Fruit fly (Drosophila melanogaster) whole organism, adult: Measurements from ENCODE around the gene Rfk.
A peak's percentile ranks its signal among the peaks of the same experiment; 100 is the strongest.

Experiments
- CG11617 ChIP-seq: fragments of 200-800 bp; sonication (Bioruptor generic); optimal IDR thresholded peaks from 2 replicates; lab custom pipeline; 2017; ENCODE audit warnings: mild to moderate bottlenecking, missing biosample characterization, missing genetic modification reagents, missing genetic modification characterization
- CG12768 ChIP-seq: fragments of 200-800 bp; sonication (Bioruptor generic); optimal IDR thresholded peaks from 2 replicates; lab custom pipeline; 2017; ENCODE audit warnings: missing biosample characterization, missing genetic modification characterization, mild to moderate bottlenecking, moderate library complexity, missing genetic modification reagents
- CG14711 ChIP-seq: fragments of 200-800 bp; sonication (Bioruptor generic); optimal IDR thresholded peaks from 2 replicates; lab custom pipeline; 2018; ENCODE audit warnings: missing biosample characterization, mild to moderate bottlenecking, missing genetic modification characterization, moderate library complexity
- CG1620 ChIP-seq: fragments of 200-800 bp; sonication (Bioruptor generic); optimal IDR thresholded peaks from 2 replicates; lab custom pipeline; 2016; ENCODE audit warnings: missing biosample characterization, missing genetic modification characterization
- CG33017 ChIP-seq: fragments of 200-800 bp; sonication (Bioruptor generic); optimal IDR thresholded peaks from 2 replicates; lab custom pipeline; 2018; ENCODE audit warnings: missing biosample characterization, mild to moderate bottlenecking, missing genetic modification characterization, moderate library complexity
- CG5204 ChIP-seq: fragments of 200-800 bp; sonication (Bioruptor generic); optimal IDR thresholded peaks from 2 replicates; lab custom pipeline; 2016; ENCODE audit warnings: missing biosample characterization, missing genetic modification characterization
- CG7045 ChIP-seq: fragments of 200-800 bp; sonication (Bioruptor generic); optimal IDR thresholded peaks from 2 replicates; lab custom pipeline; 2017; ENCODE audit warnings: missing biosample characterization, mild to moderate bottlenecking, missing genetic modification characterization
- CG7101 ChIP-seq: fragments of 200-800 bp; sonication (Bioruptor generic); optimal IDR thresholded peaks from 2 replicates; lab custom pipeline; 2018; ENCODE audit warnings: missing biosample characterization, mild to moderate bottlenecking, missing genetic modification characterization, moderate library complexity
- Clk ChIP-seq: fragments of 200-800 bp; sonication (Bioruptor generic); optimal IDR thresholded peaks from 2 replicates; lab custom pipeline; 2017; ENCODE audit warnings: missing biosample characterization, missing genetic modification characterization
- Crg-1 ChIP-seq: fragments of 200-800 bp; sonication (Bioruptor generic); optimal IDR thresholded peaks from 2 replicates; lab custom pipeline; 2016; ENCODE audit warnings: missing biosample characterization, missing genetic modification characterization
- Hr96 ChIP-seq: fragments of 200-800 bp; sonication (Bioruptor generic); optimal IDR thresholded peaks from 2 replicates; lab custom pipeline; 2016; ENCODE audit warnings: missing biosample characterization, missing genetic modification characterization
- Mnt ChIP-seq: fragments of 200-800 bp; sonication (Bioruptor generic); optimal IDR thresholded peaks from 2 replicates; lab custom pipeline; 2016; ENCODE audit warnings: missing biosample characterization, mild to moderate bottlenecking, missing genetic modification characterization
- bab1 ChIP-seq: fragments of 200-800 bp; sonication (Bioruptor generic); optimal IDR thresholded peaks from 3 replicates; lab custom pipeline; 2019; ENCODE audit warnings: missing biosample characterization, mild to moderate bottlenecking, missing genetic modification characterization, moderate library complexity
- cic ChIP-seq: fragments of 200-800 bp; sonication (Bioruptor generic); optimal IDR thresholded peaks from 2 replicates; lab custom pipeline; 2017; ENCODE audit warnings: missing biosample characterization, mild to moderate bottlenecking, missing genetic modification characterization, moderate library complexity
- cnc ChIP-seq, 2 experiments: fragments of >200 bp; optimal IDR thresholded peaks; 2 replicates each; lab custom pipeline; 2017
- kay ChIP-seq: fragments of 200-800 bp; sonication (Bioruptor generic); peaks from one replicate; lab custom pipeline; 2016; ENCODE audit warnings: missing biosample characterization, missing genetic modification characterization, borderline replicate concordance
- ovo ChIP-seq: fragments of 200-800 bp; sonication (Bioruptor generic); optimal IDR thresholded peaks from 2 replicates; lab custom pipeline; 2016; ENCODE audit warnings: missing biosample characterization, missing genetic modification characterization
- pad ChIP-seq: fragments of 200-800 bp; sonication (Bioruptor generic); optimal IDR thresholded peaks from 3 replicates; lab custom pipeline; 2017; ENCODE audit warnings: missing biosample characterization, missing genetic modification characterization, mild to moderate bottlenecking, moderate library complexity, missing genetic modification reagents
- tj ChIP-seq: fragments of 200-800 bp; sonication (Bioruptor generic); optimal IDR thresholded peaks from 3 replicates; lab custom pipeline; 2017; ENCODE audit warnings: missing biosample characterization, mild to moderate bottlenecking, missing genetic modification characterization, moderate library complexity
- toe ChIP-seq: fragments of 200-800 bp; sonication (Bioruptor generic); optimal IDR thresholded peaks from 2 replicates; lab custom pipeline; 2016; ENCODE audit warnings: missing biosample characterization, missing genetic modification characterization

Gene Rfk

DNA sequence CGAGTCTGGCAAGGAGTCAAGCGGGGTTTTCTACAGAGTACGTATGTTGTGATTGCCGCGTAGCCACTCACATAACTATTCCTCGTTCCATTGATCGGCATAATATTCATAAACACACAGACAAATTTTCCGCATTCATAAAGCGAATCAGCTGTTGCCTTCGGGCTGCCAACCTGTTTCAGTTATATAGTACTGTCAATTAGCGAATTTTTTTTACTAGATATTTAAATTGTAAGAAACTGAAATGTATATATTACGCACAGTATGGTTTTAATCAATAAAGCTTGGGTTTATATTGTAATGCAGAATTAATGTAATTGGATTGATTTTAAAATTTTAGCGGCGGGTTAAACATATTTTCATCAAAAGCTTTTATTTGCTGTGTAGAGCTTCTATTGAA lies at the start of gene Rfk:
Gene Rfk (minus strand): TSS at position 152 of the 400 bp plus-strand sequence.
- no peak for TF ChIP-seq CG14711
- TF ChIP-seq kay (GFP tag; lab: Kevin White, UChicago) = no peak
- TF ChIP-seq Hr96 (GFP tag; lab: Kevin White, UChicago) = no peak
- peak; percentile 55 for TF ChIP-seq tj (GFP tag; lab: Kevin White, UChicago)
- peak; percentile 55 for TF ChIP-seq CG12768 (GFP tag; lab: Kevin White, UChicago)
- peak; percentile 39 for TF ChIP-seq CG7101 (tag; lab: Kevin White, UChicago)
- no peak for TF ChIP-seq CG5204 (GFP tag; lab: Kevin White, UChicago)
- TF ChIP-seq cic (GFP tag; lab: Kevin White, UChicago) = peak; percentile 95
- no peak for TF ChIP-seq toe (GFP tag; lab: Kevin White, UChicago)
- TF ChIP-seq bab1 = peak; percentile 35
- TF ChIP-seq Mnt (GFP tag; lab: Kevin White, UChicago) = peak; percentile 42
- no peak for TF ChIP-seq cnc (optimal IDR thresholded peaks at IDR 0.05; lab: Kevin White, UChicago)
- peak; percentile 33 for TF ChIP-seq Crg-1 (GFP tag; lab: Kevin White, UChicago)
- peak; percentile 26 for TF ChIP-seq CG11617 (GFP tag; lab: Kevin White, UChicago)
- TF ChIP-seq ovo (GFP tag; lab: Kevin White, UChicago) = no peak
- no peak for TF ChIP-seq CG33017
- no peak for TF ChIP-seq Clk (GFP tag; lab: Kevin White, UChicago)
- no peak for TF ChIP-seq CG7045 (GFP tag; lab: Kevin White, UChicago)
- TF ChIP-seq CG1620 (GFP tag; lab: Kevin White, UChicago) = no peak
- no peak for TF ChIP-seq pad (GFP tag; lab: Kevin White, UChicago)

DNA sequence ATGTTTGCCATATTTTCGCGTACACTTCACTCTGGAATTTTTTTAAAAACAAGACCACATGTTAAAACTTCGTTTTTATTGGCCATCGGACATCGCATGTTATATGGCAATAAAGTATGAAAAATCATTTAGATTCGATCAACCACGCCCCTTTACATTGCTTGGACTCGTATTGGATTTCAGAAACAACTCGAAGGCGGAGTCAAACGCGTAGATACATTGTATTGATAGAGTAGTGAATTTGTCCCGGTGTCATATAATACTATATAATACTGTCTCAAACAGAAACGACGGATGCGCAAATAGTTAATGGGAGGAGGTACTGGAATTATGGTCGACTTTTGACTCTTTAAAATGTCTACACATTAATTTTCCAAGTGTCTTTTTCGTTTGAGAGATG lies 48.3 kb upstream of the Rfk start:
- TF ChIP-seq CG1620 (GFP tag; lab: Kevin White, UChicago) (no peak), Crg-1 (GFP tag; lab: Kevin White, UChicago) (no peak), Hr96 (GFP tag; lab: Kevin White, UChicago) (no peak), CG5204 (GFP tag; lab: Kevin White, UChicago) (no peak), toe (GFP tag; lab: Kevin White, UChicago) (no peak), CG7045 (GFP tag; lab: Kevin White, UChicago) (no peak), cic (GFP tag; lab: Kevin White, UChicago) (no peak), tj (GFP tag; lab: Kevin White, UChicago) (no peak), CG33017 (no peak), CG7101 (tag; lab: Kevin White, UChicago) (no peak), CG12768 (GFP tag; lab: Kevin White, UChicago) (no peak), cnc (optimal IDR thresholded peaks at IDR 0.05; lab: Kevin White, UChicago) (no peak), kay (GFP tag; lab: Kevin White, UChicago) (no peak)

DNA sequence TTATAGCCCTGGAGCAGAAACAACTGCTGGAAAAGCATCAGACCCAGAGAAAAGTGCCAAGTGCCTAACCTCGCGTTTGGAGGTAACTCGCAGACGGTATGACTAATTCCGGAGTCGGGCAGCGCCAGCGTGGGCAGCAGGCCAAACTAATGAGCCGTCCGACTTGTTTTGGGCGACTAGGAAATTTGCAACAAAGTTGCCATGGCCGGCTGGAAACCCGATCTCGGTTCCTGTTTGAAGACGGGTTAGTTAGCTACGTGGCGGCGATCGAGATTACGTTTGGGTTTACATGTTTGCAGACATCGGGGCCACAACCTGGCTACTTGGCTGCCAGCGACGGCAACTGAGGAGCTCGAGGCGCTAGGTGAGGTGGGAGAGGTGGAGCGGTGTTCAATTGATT lies 43.9 kb upstream of the Rfk start:
- TF ChIP-seq CG33017 (no peak), CG1620 (GFP tag; lab: Kevin White, UChicago) (no peak), Crg-1 (GFP tag; lab: Kevin White, UChicago) (no peak)

DNA sequence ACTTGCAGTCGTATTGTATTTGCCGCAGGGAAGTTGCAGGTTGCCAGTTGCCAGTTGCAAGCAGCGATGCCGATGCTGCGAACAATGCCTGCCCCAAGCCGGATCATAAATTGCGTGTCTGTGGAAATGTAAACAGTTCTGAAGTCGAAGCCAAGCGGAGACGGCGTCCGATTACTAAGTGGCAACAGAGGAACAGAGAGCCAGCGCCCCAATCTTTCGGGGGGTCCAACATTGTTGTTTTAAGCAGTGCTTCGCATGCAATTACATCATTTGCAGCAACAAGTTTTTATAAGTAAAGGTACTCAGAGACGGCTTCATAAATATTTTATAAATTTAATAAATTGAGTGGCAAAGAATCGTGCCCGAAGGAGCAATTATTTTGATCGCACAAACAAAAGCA lies 41.4 kb upstream of the Rfk start:
- TF ChIP-seq toe (GFP tag; lab: Kevin White, UChicago) (no peak), CG7045 (GFP tag; lab: Kevin White, UChicago) (no peak), CG5204 (GFP tag; lab: Kevin White, UChicago) (no peak), ovo (GFP tag; lab: Kevin White, UChicago) (no peak), CG11617 (GFP tag; lab: Kevin White, UChicago) (no peak), CG12768 (GFP tag; lab: Kevin White, UChicago) (no peak), cnc (optimal IDR thresholded peaks at IDR 0.05; lab: Kevin White, UChicago) (no peak), tj (GFP tag; lab: Kevin White, UChicago) (no peak), cic (GFP tag; lab: Kevin White, UChicago) (no peak), Mnt (GFP tag; lab: Kevin White, UChicago) (no peak), Hr96 (GFP tag; lab: Kevin White, UChicago) (no peak), CG14711 (no peak)

DNA sequence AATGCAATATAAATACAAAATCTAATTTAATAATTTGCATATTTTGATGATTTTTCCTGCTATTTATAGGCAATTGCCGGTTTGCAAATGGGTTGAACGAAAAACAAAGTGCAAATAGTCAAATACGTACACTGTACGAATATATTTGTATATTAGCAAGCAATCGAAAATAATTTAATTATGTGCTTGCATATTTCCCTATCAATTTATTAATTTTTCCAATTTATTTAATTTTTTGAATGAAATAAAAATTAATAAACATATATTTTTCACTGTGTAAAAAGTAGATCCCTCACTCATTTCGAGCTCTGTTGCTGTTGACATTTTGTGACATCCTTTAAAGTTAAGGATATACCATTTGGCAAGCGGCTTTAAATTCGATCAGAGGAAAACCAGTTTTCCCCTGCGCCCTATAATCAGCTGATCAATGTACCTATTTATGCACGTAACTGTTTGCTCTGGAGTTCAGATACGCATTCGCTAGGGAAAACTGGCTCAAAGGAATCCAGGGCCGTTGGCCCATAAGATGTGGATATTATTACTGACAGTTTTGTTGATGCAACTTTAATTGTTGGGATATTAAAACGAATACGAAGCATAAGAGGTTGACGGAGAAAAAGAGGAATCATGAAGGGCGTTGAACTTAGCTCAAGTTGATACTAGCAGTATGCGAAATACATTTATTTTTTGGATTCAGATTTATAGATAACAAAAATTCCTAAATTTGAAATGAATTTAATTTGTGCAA lies 40.1 kb upstream of the Rfk start:
- TF ChIP-seq ovo (GFP tag; lab: Kevin White, UChicago) (no peak), CG33017 (no peak), CG7045 (GFP tag; lab: Kevin White, UChicago) (no peak), Clk (GFP tag; lab: Kevin White, UChicago) (no peak), CG11617 (GFP tag; lab: Kevin White, UChicago) (no peak), toe (GFP tag; lab: Kevin White, UChicago) (no peak), CG5204 (GFP tag; lab: Kevin White, UChicago) (no peak), bab1 (no peak), Mnt (GFP tag; lab: Kevin White, UChicago) (no peak), Crg-1 (GFP tag; lab: Kevin White, UChicago) (no peak), CG14711 (no peak), tj (GFP tag; lab: Kevin White, UChicago) (no peak), Hr96 (GFP tag; lab: Kevin White, UChicago) (no peak), pad (GFP tag; lab: Kevin White, UChicago) (no peak), CG12768 (GFP tag; lab: Kevin White, UChicago) (no peak), CG1620 (GFP tag; lab: Kevin White, UChicago) (no peak), kay (GFP tag; lab: Kevin White, UChicago) (no peak), cic (GFP tag; lab: Kevin White, UChicago) (no peak), cnc (optimal IDR thresholded peaks at IDR 0.05; lab: Kevin White, UChicago) (no peak), CG7101 (tag; lab: Kevin White, UChicago) (no peak)
